Fruit fly (Drosophila melanogaster) whole organism, adult: Measurements from ENCODE around the gene Dbp73D.

ENCODE experiments used
- CG11617 ChIP-seq: fragments of 200-800 bp; sonication (Bioruptor generic); optimal IDR thresholded peaks from 2 replicates; lab custom pipeline; 2017; ENCODE audit warnings: mild to moderate bottlenecking, missing biosample characterization, missing genetic modification reagents, missing genetic modification characterization
- CG12768 ChIP-seq: fragments of 200-800 bp; sonication (Bioruptor generic); optimal IDR thresholded peaks from 2 replicates; lab custom pipeline; 2017; ENCODE audit warnings: missing biosample characterization, missing genetic modification characterization, mild to moderate bottlenecking, moderate library complexity, missing genetic modification reagents
- CG1620 ChIP-seq: fragments of 200-800 bp; sonication (Bioruptor generic); optimal IDR thresholded peaks from 2 replicates; lab custom pipeline; 2016; ENCODE audit warnings: missing biosample characterization, missing genetic modification characterization
- CG33017 ChIP-seq: fragments of 200-800 bp; sonication (Bioruptor generic); optimal IDR thresholded peaks from 2 replicates; lab custom pipeline; 2018; ENCODE audit warnings: missing biosample characterization, mild to moderate bottlenecking, missing genetic modification characterization, moderate library complexity
- CG5204 ChIP-seq: fragments of 200-800 bp; sonication (Bioruptor generic); optimal IDR thresholded peaks from 2 replicates; lab custom pipeline; 2016; ENCODE audit warnings: missing biosample characterization, missing genetic modification characterization
- CG7045 ChIP-seq: fragments of 200-800 bp; sonication (Bioruptor generic); optimal IDR thresholded peaks from 2 replicates; lab custom pipeline; 2017; ENCODE audit warnings: missing biosample characterization, mild to moderate bottlenecking, missing genetic modification characterization
- CG7101 ChIP-seq: fragments of 200-800 bp; sonication (Bioruptor generic); optimal IDR thresholded peaks from 2 replicates; lab custom pipeline; 2018; ENCODE audit warnings: missing biosample characterization, mild to moderate bottlenecking, missing genetic modification characterization, moderate library complexity
- Clk ChIP-seq: fragments of 200-800 bp; sonication (Bioruptor generic); optimal IDR thresholded peaks from 2 replicates; lab custom pipeline; 2017; ENCODE audit warnings: missing biosample characterization, missing genetic modification characterization
- Crg-1 ChIP-seq: fragments of 200-800 bp; sonication (Bioruptor generic); optimal IDR thresholded peaks from 2 replicates; lab custom pipeline; 2016; ENCODE audit warnings: missing biosample characterization, missing genetic modification characterization
- bab1 ChIP-seq: fragments of 200-800 bp; sonication (Bioruptor generic); optimal IDR thresholded peaks from 3 replicates; lab custom pipeline; 2019; ENCODE audit warnings: missing biosample characterization, mild to moderate bottlenecking, missing genetic modification characterization, moderate library complexity
- kay ChIP-seq: fragments of 200-800 bp; sonication (Bioruptor generic); peaks from one replicate; lab custom pipeline; 2016; ENCODE audit warnings: missing biosample characterization, missing genetic modification characterization, borderline replicate concordance
- tj ChIP-seq: fragments of 200-800 bp; sonication (Bioruptor generic); optimal IDR thresholded peaks from 3 replicates; lab custom pipeline; 2017; ENCODE audit warnings: missing biosample characterization, mild to moderate bottlenecking, missing genetic modification characterization, moderate library complexity

DNA sequence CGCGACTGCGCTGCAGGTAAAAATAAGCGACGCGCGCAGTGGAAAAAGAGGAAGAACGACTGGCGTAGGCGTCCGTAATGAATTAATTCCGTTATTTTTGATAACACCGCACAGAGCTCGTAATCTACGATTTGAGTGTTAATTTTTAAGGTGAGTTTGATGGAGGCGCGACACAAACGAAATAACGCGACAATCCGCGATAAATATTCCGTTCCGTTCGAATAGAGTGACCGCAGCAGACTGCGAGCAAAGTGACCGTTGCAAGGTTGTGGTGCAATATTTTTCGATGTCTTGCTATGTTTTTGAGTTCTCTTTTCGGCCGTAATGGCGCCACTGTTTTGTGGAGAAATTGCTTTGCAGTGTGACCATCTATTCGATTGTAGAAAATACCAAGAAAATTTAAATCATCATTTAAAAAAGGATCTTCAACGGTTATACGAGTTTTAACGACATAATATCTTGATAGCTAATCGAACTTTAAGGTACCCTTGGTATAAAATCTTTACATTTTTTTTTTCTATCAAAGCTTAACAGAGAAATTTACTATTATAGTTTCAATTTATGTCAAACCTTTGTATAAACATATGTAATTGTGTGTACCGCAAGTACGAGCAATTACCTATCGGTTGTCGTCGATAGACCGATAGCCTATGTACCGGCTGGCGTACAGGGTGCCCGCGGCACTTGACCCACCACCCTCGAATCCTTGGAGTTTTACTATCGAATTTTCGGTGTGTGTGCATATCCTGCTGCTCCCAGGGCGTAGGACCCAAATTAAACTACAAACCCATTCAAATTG lies 19.0 kb downstream of the Dbp73D start, which contains the start of the genes CG43954, Lasp and Dab:
- peak; percentile 27 for TF ChIP-seq CG12768 (GFP tag; lab: Kevin White, UChicago)
- TF ChIP-seq CG1620 (GFP tag; lab: Kevin White, UChicago) = peak; percentile 47
- no peak for TF ChIP-seq CG7045 (GFP tag; lab: Kevin White, UChicago)
- TF ChIP-seq CG7101 (tag; lab: Kevin White, UChicago) = peak; percentile 54
- TF ChIP-seq tj (GFP tag; lab: Kevin White, UChicago) = peak; percentile 33
- no peak for TF ChIP-seq CG5204 (GFP tag; lab: Kevin White, UChicago)
- no peak for TF ChIP-seq Crg-1 (GFP tag; lab: Kevin White, UChicago)
- TF ChIP-seq CG11617 (GFP tag; lab: Kevin White, UChicago) = no peak
- TF ChIP-seq bab1 (GFP tag; lab: Kevin White, UChicago) = peak; percentile 41
- no peak for TF ChIP-seq kay
- peak; percentile 48 for TF ChIP-seq CG33017 (tag; lab: Kevin White, UChicago)
- TF ChIP-seq Clk (GFP tag; lab: Kevin White, UChicago) = no peak
